Fruit fly (Drosophila melanogaster) whole organism, embryonic: ENCODE data around the gene dbr.

ENCODE experiments used
- Aef1 ChIP-seq: fragments of 200-800 bp; sonication (Bioruptor generic); IDR thresholded peaks from 3 replicates; pipeline ENCODE4 v1.3.6; 2022; ENCODE audit warnings: missing biosample characterization, missing genetic modification characterization
- Atf-2 ChIP-seq: fragments of 200-800 bp; sonication (Bioruptor generic); optimal IDR thresholded peaks from 2 replicates; lab custom pipeline; 2016; ENCODE audit warnings: missing biosample characterization, missing genetic modification characterization
- BEAF-32 ChIP-seq: fragments of 200-800 bp; sonication (Bioruptor generic); optimal IDR thresholded peaks from 3 replicates; lab custom pipeline; 2017; ENCODE audit warnings: missing biosample characterization, missing genetic modification characterization, mild to moderate bottlenecking, moderate library complexity, missing genetic modification reagents
- CG10543 ChIP-seq: fragments of 200-800 bp; sonication (Bioruptor generic); optimal IDR thresholded peaks from 3 replicates; lab custom pipeline; 2017; ENCODE audit warnings: missing biosample characterization, mild to moderate bottlenecking, missing genetic modification characterization, moderate library complexity
- CG10565 ChIP-seq: fragments of 200-800 bp; sonication (Bioruptor generic); optimal IDR thresholded peaks from 3 replicates; lab custom pipeline; 2016; ENCODE audit warnings: missing biosample characterization, mild to moderate bottlenecking, missing genetic modification characterization
- CG10979 ChIP-seq: fragments of 200-800 bp; sonication (Bioruptor generic); optimal IDR thresholded peaks from 2 replicates; lab custom pipeline; 2018; ENCODE audit warnings: missing biosample characterization, mild to moderate bottlenecking, missing genetic modification characterization, moderate library complexity
- CG12391 ChIP-seq: fragments of 200-800 bp; sonication (Bioruptor generic); optimal IDR thresholded peaks from 3 replicates; lab custom pipeline; 2018; ENCODE audit warnings: missing biosample characterization, mild to moderate bottlenecking, missing genetic modification characterization, moderate library complexity
- CG13424 ChIP-seq: fragments of 200-800 bp; sonication (Bioruptor generic); optimal IDR thresholded peaks from 2 replicates; lab custom pipeline; 2019; ENCODE audit warnings: missing biosample characterization, mild to moderate bottlenecking, missing genetic modification characterization, moderate library complexity
- CG14860 ChIP-seq: fragments of 200-800 bp; sonication (Bioruptor generic); IDR thresholded peaks from 3 replicates; pipeline ENCODE4 v1.3.6; 2022; ENCODE audit warnings: missing biosample characterization, missing genetic modification characterization; ENCODE audit not compliant: partially characterized antibody
- CG15514 ChIP-seq: fragments of 200-800 bp; sonication (Bioruptor generic); optimal IDR thresholded peaks from 3 replicates; lab custom pipeline; 2017; ENCODE audit warnings: missing biosample characterization, missing genetic modification characterization, mild to moderate bottlenecking, moderate library complexity, missing genetic modification reagents
- CG1602 ChIP-seq: fragments of 200-800 bp; sonication (Bioruptor generic); optimal IDR thresholded peaks from 3 replicates; lab custom pipeline; 2016; ENCODE audit warnings: missing biosample characterization, missing genetic modification characterization
- CG17359 ChIP-seq: fragments of 200-800 bp; sonication (Bioruptor generic); optimal IDR thresholded peaks from 3 replicates; lab custom pipeline; 2018; ENCODE audit warnings: missing biosample characterization, mild to moderate bottlenecking, missing genetic modification characterization, moderate library complexity
- CG17385 ChIP-seq: fragments of 200-800 bp; sonication (Bioruptor generic); optimal IDR thresholded peaks from 3 replicates; lab custom pipeline; 2018; ENCODE audit warnings: missing biosample characterization, mild to moderate bottlenecking, missing genetic modification characterization
- CG18011 ChIP-seq: fragments of 200-800 bp; sonication (Bioruptor generic); optimal IDR thresholded peaks from 2 replicates; lab custom pipeline; 2017; ENCODE audit warnings: missing biosample characterization, missing genetic modification characterization, mild to moderate bottlenecking, moderate library complexity, missing genotype
- CG18619 ChIP-seq: fragments of 200-800 bp; sonication (Bioruptor generic); optimal IDR thresholded peaks from 3 replicates; lab custom pipeline; 2017; ENCODE audit warnings: missing biosample characterization, mild to moderate bottlenecking, missing genetic modification characterization
- CG30431 ChIP-seq: fragments of 200-800 bp; sonication (Bioruptor generic); optimal IDR thresholded peaks from 2 replicates; lab custom pipeline; 2017; ENCODE audit warnings: missing biosample characterization, missing genetic modification characterization
- CG31365 ChIP-seq: fragments of 200-800 bp; sonication (Bioruptor generic); optimal IDR thresholded peaks from 2 replicates; lab custom pipeline; 2018; ENCODE audit warnings: missing biosample characterization, mild to moderate bottlenecking, missing genetic modification characterization
- CG3163 ChIP-seq: fragments of 200-800 bp; sonication (Bioruptor generic); optimal IDR thresholded peaks from 3 replicates; lab custom pipeline; 2016; ENCODE audit warnings: missing biosample characterization, missing genetic modification characterization
- CG43689 ChIP-seq: fragments of 200-800 bp; sonication (Bioruptor generic); IDR thresholded peaks from 2 replicates; pipeline ENCODE4 v1.3.6; 2022; ENCODE audit warnings: missing biosample characterization, missing genetic modification characterization
- CG4820 ChIP-seq: fragments of 200-800 bp; sonication (Bioruptor generic); optimal IDR thresholded peaks from 3 replicates; lab custom pipeline; 2016; ENCODE audit warnings: missing biosample characterization, missing genetic modification characterization
- CG5245 ChIP-seq: fragments of 200-800 bp; sonication (Bioruptor generic); optimal IDR thresholded peaks from 3 replicates; lab custom pipeline; 2016; ENCODE audit warnings: missing biosample characterization, missing genetic modification characterization
- CG6854 ChIP-seq: fragments of 200-800 bp; sonication (Bioruptor generic); optimal IDR thresholded peaks from 3 replicates; lab custom pipeline; 2017; ENCODE audit warnings: missing biosample characterization, mild to moderate bottlenecking, missing genetic modification characterization
- CG7271 ChIP-seq: fragments of 200-800 bp; sonication (Bioruptor generic); optimal IDR thresholded peaks from 2 replicates; lab custom pipeline; 2018; ENCODE audit warnings: missing biosample characterization, mild to moderate bottlenecking, missing genetic modification characterization, moderate library complexity
- CG7839 ChIP-seq: fragments of 200-800 bp; sonication (Bioruptor generic); optimal IDR thresholded peaks from 3 replicates; lab custom pipeline; 2018; ENCODE audit warnings: missing biosample characterization, mild to moderate bottlenecking, missing genetic modification characterization, moderate library complexity
- CG7963 ChIP-seq: fragments of 200-800 bp; sonication (Bioruptor generic); IDR thresholded peaks from 3 replicates; pipeline ENCODE4 v1.3.6; 2022; ENCODE audit warnings: missing biosample characterization, missing genetic modification characterization; ENCODE audit not compliant: partially characterized antibody
- Chrac-16 ChIP-seq: fragments of 200-800 bp; sonication (Bioruptor generic); optimal IDR thresholded peaks from 3 replicates; lab custom pipeline; 2016; ENCODE audit warnings: missing biosample characterization, missing genetic modification characterization
- D ChIP-seq, 2 experiments: fragments of 200-800 bp in 1 of 2; fragments of >200 bp in 1 of 2; sonication (Bioruptor generic) in 1 of 2; optimal IDR thresholded peaks; 2 replicates in 1 of 2; 3 replicates in 1 of 2; lab custom pipeline; 2017; ENCODE audit warnings: mild to moderate bottlenecking in 1 of 2, missing biosample characterization in 1 of 2, missing genetic modification characterization in 1 of 2, missing genetic modification reagents in 1 of 2
- Dek ChIP-seq: fragments of 200-800 bp; sonication (Bioruptor generic); optimal IDR thresholded peaks from 3 replicates; lab custom pipeline; 2019; ENCODE audit warnings: missing biosample characterization, mild to moderate bottlenecking, missing genetic modification characterization, moderate library complexity
- Elba2 ChIP-seq: fragments of 200-800 bp; sonication (Bioruptor generic); optimal IDR thresholded peaks from 3 replicates; lab custom pipeline; 2016; ENCODE audit warnings: missing biosample characterization, missing genetic modification characterization
- HHEX ChIP-seq: fragments of 200-800 bp; sonication (Bioruptor generic); optimal IDR thresholded peaks from 3 replicates; lab custom pipeline; 2017; ENCODE audit warnings: missing biosample characterization, mild to moderate bottlenecking, missing genetic modification characterization, missing genetic modification reagents
- HLH54F ChIP-seq: fragments of 200-800 bp; sonication (Bioruptor generic); optimal IDR thresholded peaks from 3 replicates; lab custom pipeline; 2016; ENCODE audit warnings: missing biosample characterization, missing genetic modification characterization
- Hr39 ChIP-seq: fragments of >200 bp; optimal IDR thresholded peaks from 2 replicates; lab custom pipeline; 2017
- Ravus ChIP-seq: fragments of 200-800 bp; sonication (Bioruptor generic); IDR thresholded peaks from 2 replicates; pipeline ENCODE4 v1.3.6; 2022; ENCODE audit warnings: missing biosample characterization, missing genetic modification characterization
- Stat92E ChIP-seq, 3 experiments: fragments of >200 bp in 2 of 3; fragments of 200-800 bp in 1 of 3; sonication (Bioruptor generic) in 1 of 3; optimal IDR thresholded peaks; 2 replicates each; lab custom pipeline; 2017 to 2019; ENCODE audit warnings: missing biosample characterization in 3 of 3, missing genetic modification characterization in 3 of 3, mild to moderate bottlenecking in 1 of 3, moderate library complexity in 1 of 3
- Vsx1 ChIP-seq: fragments of 200-800 bp; sonication (Bioruptor generic); optimal IDR thresholded peaks from 2 replicates; lab custom pipeline; 2017; ENCODE audit warnings: missing biosample characterization, mild to moderate bottlenecking, missing genetic modification characterization, missing genetic modification reagents
- bab2 ChIP-seq: fragments of 200-800 bp; sonication (Bioruptor generic); optimal IDR thresholded peaks from 2 replicates; lab custom pipeline; 2016; ENCODE audit warnings: missing biosample characterization, missing genetic modification characterization
- bowl ChIP-seq: fragments of 200-800 bp; sonication (Bioruptor generic); IDR thresholded peaks from 2 replicates; pipeline ENCODE4 v1.3.6; 2022; ENCODE audit warnings: missing biosample characterization, missing genetic modification characterization
- cad ChIP-seq: fragments of >200 bp; optimal IDR thresholded peaks from 2 replicates; lab custom pipeline; 2017; ENCODE audit warnings: missing biosample characterization, missing genetic modification characterization
- dm ChIP-seq: fragments of 200-800 bp; sonication (Bioruptor generic); optimal IDR thresholded peaks from 3 replicates; lab custom pipeline; 2016; ENCODE audit warnings: missing biosample characterization, missing genetic modification characterization
- esg ChIP-seq: fragments of 200-800 bp; sonication (Bioruptor generic); conservative IDR thresholded peaks from 2 replicates; pipeline ENCODE4 v1.3.6; 2022; ENCODE audit warnings: missing biosample characterization, missing genetic modification characterization
- eve ChIP-seq, 2 experiments: fragments of >200 bp; optimal IDR thresholded peaks; 2 replicates each; lab custom pipeline; 2017; ENCODE audit warnings: missing biosample characterization in 2 of 2, missing genetic modification characterization in 2 of 2
- ind ChIP-seq: fragments of 200-800 bp; sonication (Bioruptor generic); optimal IDR thresholded peaks from 3 replicates; lab custom pipeline; 2016; ENCODE audit warnings: missing biosample characterization, missing genetic modification characterization
- nau ChIP-seq: fragments of 200-800 bp; sonication (Bioruptor generic); optimal IDR thresholded peaks from 3 replicates; lab custom pipeline; 2017; ENCODE audit warnings: missing biosample characterization, mild to moderate bottlenecking, missing genetic modification characterization, missing genetic modification reagents
- org-1 ChIP-seq: fragments of 200-800 bp; sonication (Bioruptor generic); optimal IDR thresholded peaks from 2 replicates; lab custom pipeline; 2017; ENCODE audit warnings: missing biosample characterization, missing genetic modification characterization
- pfk ChIP-seq: fragments of 200-800 bp; sonication (Bioruptor generic); optimal IDR thresholded peaks from 2 replicates; lab custom pipeline; 2018; ENCODE audit warnings: missing biosample characterization, mild to moderate bottlenecking, missing genetic modification characterization, moderate library complexity
- salm ChIP-seq: fragments of 200-800 bp; sonication (Bioruptor generic); optimal IDR thresholded peaks from 2 replicates; lab custom pipeline; 2018; ENCODE audit warnings: missing biosample characterization, mild to moderate bottlenecking, missing genetic modification characterization
- sd ChIP-seq: fragments of 200-800 bp; sonication (Bioruptor generic); optimal IDR thresholded peaks from 3 replicates; lab custom pipeline; 2018; ENCODE audit warnings: missing biosample characterization, mild to moderate bottlenecking, missing genetic modification characterization, moderate library complexity
- sqz ChIP-seq: fragments of 200-800 bp; sonication (Bioruptor generic); optimal IDR thresholded peaks from 3 replicates; lab custom pipeline; 2018; ENCODE audit warnings: missing biosample characterization, mild to moderate bottlenecking, missing genetic modification characterization
- sr ChIP-seq: fragments of 200-800 bp; sonication (Bioruptor generic); IDR thresholded peaks from 3 replicates; pipeline ENCODE4 v1.3.6; 2022; ENCODE audit warnings: missing biosample characterization, missing genetic modification characterization
- tna ChIP-seq: fragments of 200-800 bp; sonication (Bioruptor generic); IDR thresholded peaks from 2 replicates; pipeline ENCODE4 v1.3.6; 2022; ENCODE audit warnings: missing biosample characterization, missing genetic modification characterization; ENCODE audit not compliant: partially characterized antibody
- yki ChIP-seq: fragments of >200 bp; optimal IDR thresholded peaks from 3 replicates; lab custom pipeline; 2018

Gene dbr

dm6 chr2L:81198-81597 is 14.9 kb downstream of the dbr start (continued):
- TF ChIP-seq D (optimal IDR thresholded peaks at IDR 0.05; lab: Kevin White, UChicago) (no peak), D (GFP tag; optimal IDR thresholded peaks at IDR 0.05; lab: Kevin White, UChicago) (peak; percentile 30), CG4820 (GFP tag; lab: Kevin White, UChicago) (no peak), Aef1 (GFP tag; lab: Robert Waterston, UW) (no peak), CG14860 (GFP tag; lab: Robert Waterston, UW) (no peak), CG7839 (tag; lab: Kevin White, UChicago) (no peak), Elba2 (GFP tag; lab: Kevin White, UChicago) (no peak), bab2 (GFP tag; lab: Kevin White, UChicago) (no peak), org-1 (GFP tag; lab: Kevin White, UChicago) (peak; percentile 61), esg (GFP tag; lab: Robert Waterston, UW) (no peak), Vsx1 (GFP tag; lab: Kevin White, UChicago) (peak; percentile 65), CG6854 (GFP tag; lab: Kevin White, UChicago) (peak; percentile 62), CG10565 (GFP tag; lab: Kevin White, UChicago) (no peak), nau (GFP tag; lab: Kevin White, UChicago) (peak; percentile 85), CG30431 (no peak), Ravus (GFP tag; lab: Robert Waterston, UW) (no peak), CG43689 (no peak), HHEX (GFP tag; lab: Kevin White, UChicago) (peak; percentile 58), CG18619 (GFP tag; lab: Kevin White, UChicago) (peak; percentile 28), dm (GFP tag; lab: Kevin White, UChicago) (no peak), sqz (peak; percentile 39), Dek (tag; lab: Kevin White, UChicago) (peak; percentile 12), yki (lab: Kevin White, UChicago) (no peak), CG10979 (tag; lab: Kevin White, UChicago) (no peak), CG15514 (GFP tag; lab: Kevin White, UChicago) (peak; percentile 62), Stat92E (GFP tag; optimal IDR thresholded peaks at IDR 0.05; lab: Kevin White, UChicago) (no peak), CG3163 (GFP tag; lab: Kevin White, UChicago) (no peak), Chrac-16 (GFP tag; lab: Kevin White, UChicago) (no peak), CG7963 (GFP tag; lab: Robert Waterston, UW) (no peak), CG18011 (GFP tag; lab: Kevin White, UChicago) (no peak), CG12391 (tag; lab: Kevin White, UChicago) (no peak), CG31365 (tag; lab: Kevin White, UChicago) (peak; percentile 40), salm (tag; lab: Kevin White, UChicago) (peak; percentile 40), cad (GFP tag; lab: Kevin White, UChicago) (no peak), bowl (no peak), CG17359 (tag; lab: Kevin White, UChicago) (peak; percentile 40), Atf-2 (GFP tag; lab: Kevin White, UChicago) (no peak), Hr39 (no peak), CG10543 (peak; percentile 58), CG1602 (GFP tag; lab: Kevin White, UChicago) (no peak), CG7271 (no peak), CG13424 (peak; percentile 25), tna (GFP tag; lab: Robert Waterston, UW) (no peak), ind (GFP tag; lab: Kevin White, UChicago) (no peak), sd (tag; lab: Kevin White, UChicago) (peak; percentile 25), sr (GFP tag; lab: Robert Waterston, UW) (no peak), BEAF-32 (GFP tag; lab: Kevin White, UChicago) (no peak), CG17385 (GFP tag; lab: Kevin White, UChicago) (peak; percentile 47), pfk (GFP tag; lab: Kevin White, UChicago) (peak; percentile 26), CG5245 (GFP tag; lab: Kevin White, UChicago) (no peak), HLH54F (no peak), eve (GFP tag; optimal IDR thresholded peaks at IDR 0.05; lab: Kevin White, UChicago) (no peak)
